Fruit fly (Drosophila melanogaster) whole organism, embryonic: ENCODE measurements around the gene nAChRbeta1.

Experiments used
- Ada2b ChIP-seq: fragments of 200-800 bp; sonication (Bioruptor generic); IDR thresholded peaks from 2 replicates; pipeline ENCODE4 v1.3.6; 2022; ENCODE audit warnings: missing biosample characterization, missing genetic modification characterization
- CG10321 ChIP-seq: fragments of 200-800 bp; sonication (Bioruptor generic); IDR thresholded peaks from 2 replicates; pipeline ENCODE4 v1.3.6; 2022; ENCODE audit warnings: missing biosample characterization, missing genetic modification characterization
- CG12071 ChIP-seq: fragments of 200-800 bp; sonication (Bioruptor generic); optimal IDR thresholded peaks from 3 replicates; lab custom pipeline; 2018; ENCODE audit warnings: missing biosample characterization, mild to moderate bottlenecking, missing genetic modification characterization
- CG12391 ChIP-seq: fragments of 200-800 bp; sonication (Bioruptor generic); optimal IDR thresholded peaks from 3 replicates; lab custom pipeline; 2018; ENCODE audit warnings: missing biosample characterization, mild to moderate bottlenecking, missing genetic modification characterization, moderate library complexity
- CG13424 ChIP-seq: fragments of 200-800 bp; sonication (Bioruptor generic); optimal IDR thresholded peaks from 2 replicates; lab custom pipeline; 2019; ENCODE audit warnings: missing biosample characterization, mild to moderate bottlenecking, missing genetic modification characterization, moderate library complexity
- CG16863 ChIP-seq: fragments of 200-800 bp; sonication (Bioruptor generic); optimal IDR thresholded peaks from 3 replicates; lab custom pipeline; 2016; ENCODE audit warnings: missing biosample characterization, missing genetic modification characterization
- CG17385 ChIP-seq: fragments of 200-800 bp; sonication (Bioruptor generic); optimal IDR thresholded peaks from 3 replicates; lab custom pipeline; 2018; ENCODE audit warnings: missing biosample characterization, mild to moderate bottlenecking, missing genetic modification characterization
- CG2199 ChIP-seq: fragments of 200-800 bp; sonication (Bioruptor generic); IDR thresholded peaks from 3 replicates; pipeline ENCODE4 v1.3.6; 2022; ENCODE audit warnings: missing biosample characterization, missing genetic modification characterization
- CG31365 ChIP-seq: fragments of 200-800 bp; sonication (Bioruptor generic); optimal IDR thresholded peaks from 2 replicates; lab custom pipeline; 2018; ENCODE audit warnings: missing biosample characterization, mild to moderate bottlenecking, missing genetic modification characterization
- CG32532 ChIP-seq: fragments of 200-800 bp; sonication (Bioruptor generic); IDR thresholded peaks from 2 replicates; pipeline ENCODE4 v1.3.6; 2022; ENCODE audit warnings: missing biosample characterization, missing genetic modification characterization
- CG33213 ChIP-seq: fragments of 200-800 bp; sonication (Bioruptor generic); optimal IDR thresholded peaks from 3 replicates; lab custom pipeline; 2016; ENCODE audit warnings: missing biosample characterization, missing genetic modification characterization
- CG42726 ChIP-seq: fragments of 200-800 bp; sonication (Bioruptor generic); IDR thresholded peaks from 2 replicates; pipeline ENCODE4 v1.3.6; 2022; ENCODE audit warnings: missing biosample characterization, missing genetic modification characterization; ENCODE audit not compliant: partially characterized antibody
- CG6689 ChIP-seq: fragments of 200-800 bp; sonication (Bioruptor generic); IDR thresholded peaks from 2 replicates; pipeline ENCODE4 v1.3.6; 2022; ENCODE audit warnings: missing biosample characterization, missing genetic modification characterization
- CG6854 ChIP-seq: fragments of 200-800 bp; sonication (Bioruptor generic); optimal IDR thresholded peaks from 3 replicates; lab custom pipeline; 2017; ENCODE audit warnings: missing biosample characterization, mild to moderate bottlenecking, missing genetic modification characterization
- CG7786 ChIP-seq: fragments of 200-800 bp; sonication (Bioruptor generic); optimal IDR thresholded peaks from 2 replicates; lab custom pipeline; 2016; ENCODE audit warnings: missing biosample characterization, missing genetic modification characterization
- CG7839 ChIP-seq: fragments of 200-800 bp; sonication (Bioruptor generic); optimal IDR thresholded peaks from 3 replicates; lab custom pipeline; 2018; ENCODE audit warnings: missing biosample characterization, mild to moderate bottlenecking, missing genetic modification characterization, moderate library complexity
- CG9215 ChIP-seq: fragments of 200-800 bp; sonication (Bioruptor generic); IDR thresholded peaks from 2 replicates; pipeline ENCODE4 v1.3.6; 2022; ENCODE audit warnings: missing biosample characterization, missing genetic modification characterization
- Chrac-16 ChIP-seq: fragments of 200-800 bp; sonication (Bioruptor generic); optimal IDR thresholded peaks from 3 replicates; lab custom pipeline; 2016; ENCODE audit warnings: missing biosample characterization, missing genetic modification characterization
- E2f1 ChIP-seq: fragments of 200-800 bp; sonication (Bioruptor generic); IDR thresholded peaks from 2 replicates; pipeline ENCODE4 v1.3.6; 2022; ENCODE audit warnings: missing biosample characterization, missing genetic modification characterization
- Ets65A ChIP-seq: fragments of 200-800 bp; sonication (Bioruptor generic); peaks from one replicate; lab custom pipeline; 2016; ENCODE audit warnings: missing biosample characterization, missing genetic modification characterization
- Fer2 ChIP-seq: fragments of 200-800 bp; sonication (Bioruptor generic); optimal IDR thresholded peaks from 2 replicates; lab custom pipeline; 2018; ENCODE audit warnings: missing biosample characterization, mild to moderate bottlenecking, missing genetic modification characterization, moderate library complexity
- GATAe ChIP-seq: fragments of 200-800 bp; sonication (Bioruptor generic); conservative IDR thresholded peaks from 2 replicates; pipeline ENCODE4 v1.3.6; 2022; ENCODE audit warnings: missing biosample characterization, missing genetic modification characterization
- H2.0 ChIP-seq: fragments of 200-800 bp; sonication (Bioruptor generic); IDR thresholded peaks from 2 replicates; pipeline ENCODE4 v1.3.6; 2022; ENCODE audit warnings: missing biosample characterization, missing genetic modification characterization
- HLH4C ChIP-seq: fragments of 200-800 bp; sonication (Bioruptor generic); IDR thresholded peaks from 3 replicates; pipeline ENCODE4 v1.3.6; 2022; ENCODE audit warnings: missing biosample characterization, missing genetic modification characterization; ENCODE audit not compliant: partially characterized antibody
- Hr78 ChIP-seq, 2 experiments: fragments of 200-800 bp in 1 of 2; fragments of >200 bp in 1 of 2; sonication (Bioruptor generic) in 1 of 2; optimal IDR thresholded peaks; 2 replicates each; lab custom pipeline; 2017 to 2019; ENCODE audit warnings: missing biosample characterization in 2 of 2, missing genetic modification characterization in 2 of 2, mild to moderate bottlenecking in 1 of 2, moderate library complexity in 1 of 2
- Neu2 ChIP-seq: fragments of 200-800 bp; sonication (Bioruptor generic); optimal IDR thresholded peaks from 3 replicates; lab custom pipeline; 2016; ENCODE audit warnings: missing biosample characterization, missing genetic modification characterization, borderline replicate concordance
- Ssrp ChIP-seq: fragments of 200-800 bp; sonication (Bioruptor generic); optimal IDR thresholded peaks from 2 replicates; lab custom pipeline; 2018; ENCODE audit warnings: missing biosample characterization, mild to moderate bottlenecking, missing genetic modification characterization, moderate library complexity
- YL-1 ChIP-seq: fragments of 200-800 bp; sonication (Bioruptor generic); optimal IDR thresholded peaks from 3 replicates; lab custom pipeline; 2017; ENCODE audit warnings: missing biosample characterization, mild to moderate bottlenecking, missing genetic modification characterization
- amos ChIP-seq: fragments of 200-800 bp; sonication (Bioruptor generic); IDR thresholded peaks from 2 replicates; pipeline ENCODE4 v1.3.6; 2022; ENCODE audit warnings: missing biosample characterization, missing genetic modification characterization; ENCODE audit not compliant: partially characterized antibody
- ap ChIP-seq: fragments of 200-800 bp; sonication (Bioruptor generic); IDR thresholded peaks from 2 replicates; pipeline ENCODE4 v1.3.6; 2022; ENCODE audit warnings: missing biosample characterization, missing genetic modification characterization
- bab2 ChIP-seq: fragments of 200-800 bp; sonication (Bioruptor generic); optimal IDR thresholded peaks from 2 replicates; lab custom pipeline; 2016; ENCODE audit warnings: missing biosample characterization, missing genetic modification characterization
- btn ChIP-seq: fragments of 200-800 bp; sonication (Bioruptor generic); optimal IDR thresholded peaks from 2 replicates; lab custom pipeline; 2016; ENCODE audit warnings: missing biosample characterization, missing genetic modification characterization
- cg ChIP-seq: fragments of 200-800 bp; sonication (Bioruptor generic); optimal IDR thresholded peaks from 3 replicates; lab custom pipeline; 2019; ENCODE audit warnings: missing biosample characterization, mild to moderate bottlenecking, missing genetic modification characterization, moderate library complexity
- chif ChIP-seq, 2 experiments: fragments of 200-800 bp; sonication (Bioruptor generic); optimal IDR thresholded peaks; 3 replicates each; lab custom pipeline; 2016; ENCODE audit warnings: missing biosample characterization in 2 of 2, missing genetic modification characterization in 2 of 2
- crol ChIP-seq: fragments of 200-800 bp; sonication (Bioruptor generic); IDR thresholded peaks from 2 replicates; pipeline ENCODE4 v1.3.6; 2022; ENCODE audit warnings: missing biosample characterization, missing genetic modification characterization
- dmrt99B ChIP-seq: fragments of 200-800 bp; sonication (Bioruptor generic); optimal IDR thresholded peaks from 2 replicates; lab custom pipeline; 2018; ENCODE audit warnings: missing biosample characterization, mild to moderate bottlenecking, missing genetic modification characterization, moderate library complexity
- ftz-f1 ChIP-seq: fragments of 200-800 bp; sonication (Bioruptor generic); optimal IDR thresholded peaks from 2 replicates; lab custom pipeline; 2016; ENCODE audit warnings: missing biosample characterization, missing genetic modification characterization
- lab ChIP-seq: fragments of 200-800 bp; sonication (Bioruptor generic); optimal IDR thresholded peaks from 3 replicates; lab custom pipeline; 2017; ENCODE audit warnings: missing biosample characterization, missing genetic modification characterization, mild to moderate bottlenecking, moderate library complexity, missing genetic modification reagents
- lola ChIP-seq, 3 experiments: fragments of >200 bp in 2 of 3; fragments of 200-800 bp in 1 of 3; sonication (Bioruptor generic) in 1 of 3; optimal IDR thresholded peaks; 2 replicates each; lab custom pipeline; 2017 to 2019; ENCODE audit warnings: missing biosample characterization in 3 of 3, missing genetic modification characterization in 3 of 3, mild to moderate bottlenecking in 1 of 3, moderate library complexity in 1 of 3
- mld ChIP-seq: fragments of 200-800 bp; sonication (Bioruptor generic); IDR thresholded peaks from 3 replicates; pipeline ENCODE4 v1.3.6; 2022; ENCODE audit warnings: missing biosample characterization, missing genetic modification characterization; ENCODE audit not compliant: partially characterized antibody
- nerfin-1 ChIP-seq: fragments of 200-800 bp; sonication (Bioruptor generic); optimal IDR thresholded peaks from 3 replicates; lab custom pipeline; 2019; ENCODE audit warnings: missing biosample characterization, mild to moderate bottlenecking, missing genetic modification characterization, moderate library complexity
- sens-2 ChIP-seq: fragments of 200-800 bp; sonication (Bioruptor generic); IDR thresholded peaks from 2 replicates; pipeline ENCODE4 v1.3.6; 2022; ENCODE audit warnings: missing biosample characterization, missing genetic modification characterization
- sr ChIP-seq: fragments of 200-800 bp; sonication (Bioruptor generic); IDR thresholded peaks from 3 replicates; pipeline ENCODE4 v1.3.6; 2022; ENCODE audit warnings: missing biosample characterization, missing genetic modification characterization
- ssp ChIP-seq: fragments of 200-800 bp; sonication (Bioruptor generic); IDR thresholded peaks from 2 replicates; pipeline ENCODE4 v1.3.6; 2022; ENCODE audit warnings: missing biosample characterization, missing genetic modification characterization
- tap ChIP-seq: fragments of 200-800 bp; optimal IDR thresholded peaks from 3 replicates; lab custom pipeline; 2019; ENCODE audit warnings: missing biosample characterization, mild to moderate bottlenecking, missing genetic modification characterization, moderate library complexity
- tgo ChIP-seq: fragments of 200-800 bp; sonication (Bioruptor generic); IDR thresholded peaks from 3 replicates; pipeline ENCODE4 v1.3.6; 2022; ENCODE audit warnings: missing biosample characterization, missing genetic modification characterization
- tll ChIP-seq, 2 experiments: fragments of 200-800 bp in 1 of 2; fragments of >200 bp in 1 of 2; sonication (Bioruptor generic) in 1 of 2; optimal IDR thresholded peaks; 2 replicates each; lab custom pipeline; 2017 to 2019; ENCODE audit warnings: missing biosample characterization in 2 of 2, missing genetic modification characterization in 2 of 2, mild to moderate bottlenecking in 1 of 2, moderate library complexity in 1 of 2
- tna ChIP-seq: fragments of 200-800 bp; sonication (Bioruptor generic); IDR thresholded peaks from 2 replicates; pipeline ENCODE4 v1.3.6; 2022; ENCODE audit warnings: missing biosample characterization, missing genetic modification characterization; ENCODE audit not compliant: partially characterized antibody
- tx ChIP-seq: fragments of 200-800 bp; sonication (Bioruptor generic); optimal IDR thresholded peaks from 2 replicates; lab custom pipeline; 2016; ENCODE audit warnings: missing biosample characterization, missing genetic modification characterization
- vnd ChIP-seq: fragments of 200-800 bp; sonication (Bioruptor generic); IDR thresholded peaks from 3 replicates; pipeline ENCODE4 v1.3.6; 2022; ENCODE audit warnings: missing biosample characterization, missing genetic modification characterization; ENCODE audit not compliant: partially characterized antibody

Gene nAChRbeta1

dm6 chr3L:4412974-4413373 lies 16.2 kb upstream of the nAChRbeta1 start (continued):
- TF ChIP-seq chif (GFP tag; optimal IDR thresholded peaks at IDR 0.05; lab: Kevin White, UChicago) (no peak), CG6689 (peak; percentile 66), sr (GFP tag; lab: Robert Waterston, UW) (0 out of 3 replicates have a peak, but pooled peaks have one; percentile 18), tna (no peak), CG6854 (GFP tag; lab: Kevin White, UChicago) (no peak), vnd (GFP tag; lab: Robert Waterston, UW) (no peak), ap (GFP tag; lab: Robert Waterston, UW) (peak; percentile 65), lola (GFP tag; optimal IDR thresholded peaks at IDR 0.05; lab: Kevin White, UChicago) (no peak), CG12391 (tag; lab: Kevin White, UChicago) (peak; percentile 27), CG32532 (GFP tag; lab: Robert Waterston, UW) (peak; percentile 71), sens-2 (peak; percentile 49; the same call in 1 of the 2 replicates), tx (GFP tag; lab: Kevin White, UChicago) (no peak), H2.0 (GFP tag; lab: Robert Waterston, UW) (peak; percentile 70), HLH4C (GFP tag; lab: Robert Waterston, UW) (no peak), CG7786 (GFP tag; lab: Kevin White, UChicago) (peak; percentile 22), crol (GFP tag; lab: Robert Waterston, UW) (no peak), CG33213 (GFP tag; lab: Kevin White, UChicago) (no peak), Fer2 (no peak), CG12071 (GFP tag; lab: Kevin White, UChicago) (no peak), nerfin-1 (tag; lab: Kevin White, UChicago) (no peak), CG16863 (GFP tag; lab: Kevin White, UChicago) (no peak), amos (GFP tag; lab: Robert Waterston, UW) (no peak), ssp (0 out of 2 replicates have a peak, but pooled peaks have one; percentile 25), CG2199 (GFP tag; lab: Robert Waterston, UW) (0 out of 3 replicates have a peak, but pooled peaks have one; percentile 47), btn (GFP tag; lab: Kevin White, UChicago) (no peak), GATAe (GFP tag; lab: Robert Waterston, UW) (no peak), Ets65A (GFP tag; lab: Kevin White, UChicago) (peak; percentile 78), mld (GFP tag; lab: Robert Waterston, UW) (no peak), Hr78 (GFP tag; optimal IDR thresholded peaks at IDR 0.05; lab: Kevin White, UChicago) (no peak), CG10321 (0 out of 2 replicates have a peak, but pooled peaks have one; percentile 29), ftz-f1 (GFP tag; lab: Kevin White, UChicago) (no peak), CG17385 (peak; percentile 39), Neu2 (no peak), CG9215 (GFP tag; lab: Robert Waterston, UW) (peak; percentile 39; the same call in 1 of the 2 replicates), dmrt99B (peak; percentile 35), CG42726 (GFP tag; lab: Robert Waterston, UW) (no peak), Ada2b (peak; percentile 67), CG31365 (no peak), tap (tag; lab: Kevin White, UChicago) (peak; percentile 10), CG13424 (tag; lab: Kevin White, UChicago) (no peak), E2f1 (GFP tag; lab: Robert Waterston, UW) (peak; percentile 54; the same call in 1 of the 2 replicates), cg (GFP tag; lab: Kevin White, UChicago) (no peak), bab2 (GFP tag; lab: Kevin White, UChicago) (peak; percentile 12), lab (GFP tag; lab: Kevin White, UChicago) (peak; percentile 56), tgo (GFP tag; lab: Robert Waterston, UW) (peak; percentile 75; the same call in 2 of the 3 replicates), tll (GFP tag; optimal IDR thresholded peaks at IDR 0.05; lab: Kevin White, UChicago) (no peak), YL-1 (no peak), Ssrp (tag; lab: Kevin White, UChicago) (no peak), CG7839 (tag; lab: Kevin White, UChicago) (peak; percentile 45), Chrac-16 (GFP tag; lab: Kevin White, UChicago) (peak; percentile 26)
